Fruit fly (Drosophila melanogaster) whole organism: ENCODE results near the gene bsh.

Source experiments
- CG8478 ChIP-seq: fragments of >200 bp; optimal IDR thresholded peaks from 2 replicates; lab custom pipeline; 2018; ENCODE audit warnings: inconsistent platforms
- Dll ChIP-seq: fragments of >200 bp; optimal IDR thresholded peaks from 2 replicates; lab custom pipeline; 2017
- EcR ChIP-seq, 2 experiments: fragments of >200 bp; optimal IDR thresholded peaks; 2 replicates each; lab custom pipeline; 2017; ENCODE audit warnings: missing biosample characterization in 2 of 2, missing genetic modification characterization in 2 of 2, missing genetic modification reagents in 2 of 2
- pan ChIP-seq: fragments of >200 bp; optimal IDR thresholded peaks from 2 replicates; lab custom pipeline; 2017
- psq ChIP-seq: fragments of >200 bp; optimal IDR thresholded peaks from 2 replicates; lab custom pipeline; 2017
- usp ChIP-seq: fragments of >200 bp; optimal IDR thresholded peaks from 2 replicates; lab custom pipeline; 2017; ENCODE audit warnings: missing biosample characterization, missing genetic modification characterization, mixed read lengths

dm6 chr2L:19755015-19755414 is 13.9 kb downstream of the bsh start:
- TF ChIP-seq usp (GFP tag; lab: Kevin White, UChicago) (no peak), psq (no peak), Dll (lab: Kevin White, UChicago) (no peak), EcR (GFP tag; optimal IDR thresholded peaks at IDR 0.05; lab: Kevin White, UChicago) (no peak), pan (lab: Kevin White, UChicago) (no peak), CG8478 (lab: Kevin White, UChicago) (no peak)
